Worm (Caenorhabditis elegans) whole organism, mixed stage, embryonic: ENCODE results near the gene fbxb-76.

Experiments used
- M03D4.4 ChIP-seq: sonication (generic microtip); optimal IDR thresholded peaks from 2 replicates; lab custom pipeline; 2017; ENCODE audit warnings: mild to moderate bottlenecking, missing genetic modification characterization, missing compliant biosample characterization
- bed-3 ChIP-seq: fragments of 200-800 bp; sonication (Bioruptor generic); optimal IDR thresholded peaks from 3 replicates; lab custom pipeline; 2018; ENCODE audit warnings: mild to moderate bottlenecking, missing genetic modification characterization, moderate library complexity, missing compliant biosample characterization
- blmp-1 ChIP-seq: fragments of 150-350 bp; optimal IDR thresholded peaks from 2 replicates; lab custom pipeline; 2014; ENCODE audit warnings: missing biosample characterization, missing genetic modification characterization
- ceh-39 ChIP-seq: fragments of 150-350 bp; optimal IDR thresholded peaks from 2 replicates; lab custom pipeline; 2014; ENCODE audit warnings: missing biosample characterization, missing genetic modification characterization
- ceh-43 ChIP-seq: fragments of 200-800 bp; sonication (Bioruptor generic); optimal IDR thresholded peaks from 2 replicates; lab custom pipeline; 2018; ENCODE audit warnings: mild to moderate bottlenecking, missing genetic modification characterization, moderate library complexity, missing compliant biosample characterization
- ceh-83 ChIP-seq: fragments of 200-800 bp; sonication (Bioruptor generic); optimal IDR thresholded peaks from 2 replicates; lab custom pipeline; 2018; ENCODE audit warnings: mild to moderate bottlenecking, missing genetic modification characterization, missing compliant biosample characterization
- cnd-1 ChIP-seq: fragments of 200-800 bp; sonication (Bioruptor generic); optimal IDR thresholded peaks from 2 replicates; lab custom pipeline; 2018; ENCODE audit warnings: mild to moderate bottlenecking, missing genetic modification characterization, missing compliant biosample characterization
- drap-1 ChIP-seq: fragments of 200-800 bp; sonication (Bioruptor generic); optimal IDR thresholded peaks from 3 replicates; lab custom pipeline; 2018; ENCODE audit warnings: mild to moderate bottlenecking, missing genetic modification characterization, missing compliant biosample characterization
- elt-1 ChIP-seq: sonication (generic microtip); optimal IDR thresholded peaks from 2 replicates; lab custom pipeline; 2017; ENCODE audit warnings: missing genetic modification characterization, mild to moderate bottlenecking, missing compliant biosample characterization, antibody characterized with exemption, moderate library complexity, borderline replicate concordance; ENCODE audit not compliant: insufficient read depth
- elt-3 ChIP-seq: fragments of 150-350 bp; optimal IDR thresholded peaks from 2 replicates; lab custom pipeline; 2014; ENCODE audit warnings: missing biosample characterization, missing genetic modification characterization
- flh-1 ChIP-seq: fragments of 200-800 bp; sonication (Bioruptor generic); optimal IDR thresholded peaks from 2 replicates; lab custom pipeline; 2018; ENCODE audit warnings: mild to moderate bottlenecking, missing genetic modification characterization, moderate library complexity, missing compliant biosample characterization
- ham-2 ChIP-seq: fragments of 200-800 bp; sonication (Bioruptor generic); optimal IDR thresholded peaks from 2 replicates; lab custom pipeline; 2018; ENCODE audit warnings: mild to moderate bottlenecking, missing genetic modification characterization, missing compliant biosample characterization
- hlh-1 ChIP-seq: fragments of 150-350 bp; optimal IDR thresholded peaks from 2 replicates; lab custom pipeline; 2014; ENCODE audit warnings: missing biosample characterization, missing genetic modification reagents, missing genetic modification characterization
- lin-13 ChIP-seq: fragments of 150-350 bp; optimal IDR thresholded peaks from 2 replicates; lab custom pipeline; 2014; ENCODE audit warnings: missing biosample characterization, missing genetic modification characterization
- lin-32 ChIP-seq: fragments of 200-800 bp; sonication (Bioruptor generic); optimal IDR thresholded peaks from 2 replicates; lab custom pipeline; 2018; ENCODE audit warnings: mild to moderate bottlenecking, missing genetic modification characterization, missing compliant biosample characterization
- lsy-2 ChIP-seq: fragments of 150-350 bp; optimal IDR thresholded peaks from 2 replicates; lab custom pipeline; 2014; ENCODE audit warnings: missing biosample characterization, missing genetic modification characterization
- mep-1 ChIP-seq: fragments of 150-350 bp; optimal IDR thresholded peaks from 2 replicates; lab custom pipeline; 2017; ENCODE audit warnings: missing biosample characterization, missing genetic modification reagents, missing genetic modification characterization, inconsistent platforms
- mls-2 ChIP-seq: sonication (generic microtip); optimal IDR thresholded peaks from 2 replicates; lab custom pipeline; 2016; ENCODE audit warnings: mild to moderate bottlenecking, missing genetic modification characterization, moderate library complexity, missing compliant biosample characterization
- nhr-12 ChIP-seq: fragments of 150-350 bp; optimal IDR thresholded peaks from 2 replicates; lab custom pipeline; 2014; ENCODE audit warnings: missing biosample characterization, missing genetic modification characterization
- nhr-2 ChIP-seq: fragments of 150-350 bp; optimal IDR thresholded peaks from 2 replicates; lab custom pipeline; 2014; ENCODE audit warnings: missing biosample characterization, missing genetic modification characterization
- nhr-237 ChIP-seq: fragments of 150-350 bp; optimal IDR thresholded peaks from 2 replicates; lab custom pipeline; 2014; ENCODE audit warnings: missing biosample characterization, missing genetic modification characterization
- nhr-28 ChIP-seq: fragments of 150-350 bp; optimal IDR thresholded peaks from 2 replicates; lab custom pipeline; 2014; ENCODE audit warnings: missing biosample characterization, missing genetic modification characterization
- pha-4 ChIP-seq: fragments of 150-350 bp; optimal IDR thresholded peaks from 2 replicates; lab custom pipeline; 2018; ENCODE audit warnings: missing biosample characterization, missing genetic modification reagents, missing genetic modification characterization
- sem-2 ChIP-seq: fragments of 200-800 bp; sonication (Bioruptor generic); optimal IDR thresholded peaks from 2 replicates; lab custom pipeline; 2018; ENCODE audit warnings: mild to moderate bottlenecking, missing genetic modification characterization, missing compliant biosample characterization
- sptf-1 ChIP-seq: sonication (generic microtip); optimal IDR thresholded peaks from 2 replicates; lab custom pipeline; 2017; ENCODE audit warnings: mild to moderate bottlenecking, missing genetic modification characterization, moderate library complexity, missing compliant biosample characterization
- tbx-8 ChIP-seq: fragments of 200-800 bp; sonication (Bioruptor generic); optimal IDR thresholded peaks from 2 replicates; lab custom pipeline; 2018; ENCODE audit warnings: mild to moderate bottlenecking, missing genetic modification characterization, moderate library complexity, missing compliant biosample characterization
- unc-120 ChIP-seq: sonication (generic microtip); optimal IDR thresholded peaks from 2 replicates; lab custom pipeline; 2017; ENCODE audit warnings: missing genetic modification characterization, missing compliant biosample characterization; ENCODE audit not compliant: poor library complexity, severe bottlenecking
- unc-39 ChIP-seq: fragments of 150-350 bp; optimal IDR thresholded peaks from 2 replicates; lab custom pipeline; 2014; ENCODE audit warnings: missing biosample characterization, missing genetic modification characterization
- unc-62 ChIP-seq: fragments of 150-350 bp; optimal IDR thresholded peaks from 2 replicates; lab custom pipeline; 2014; ENCODE audit warnings: missing biosample characterization, missing genetic modification reagents, missing genetic modification characterization
- zip-8 ChIP-seq: fragments of 150-350 bp; optimal IDR thresholded peaks from 2 replicates; lab custom pipeline; 2014; ENCODE audit warnings: missing biosample characterization, missing genetic modification characterization
- ztf-11 ChIP-seq: fragments of 150-350 bp; optimal IDR thresholded peaks from 2 replicates; lab custom pipeline; 2014; ENCODE audit warnings: missing biosample characterization, missing genetic modification characterization

The fbxb-76 gene

DNA sequence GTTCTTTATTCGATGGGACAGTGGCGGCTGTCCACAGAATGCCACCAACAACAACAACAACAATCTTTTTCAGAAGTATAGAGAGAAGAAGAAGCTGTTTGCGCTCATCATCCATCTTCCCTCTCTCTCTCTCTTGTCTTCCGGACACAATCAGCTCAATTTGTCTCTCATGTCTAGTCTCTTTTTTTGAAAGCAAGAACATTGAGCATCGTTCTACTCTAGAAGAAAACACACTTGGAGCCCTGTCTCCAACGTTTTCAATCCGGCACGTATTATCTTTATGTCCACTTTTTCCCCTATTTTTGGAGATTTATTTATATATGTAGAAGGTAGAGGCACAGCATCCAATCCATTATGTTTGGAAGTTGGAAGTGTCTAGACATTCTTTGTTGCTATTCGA lies 30.3 kb downstream of the fbxb-76 start:
- TF ChIP-seq elt-1 (tag; lab: Kevin White, UChicago) (no peak), mls-2 (tag; lab: Kevin White, UChicago) (no peak), nhr-2 (tag; lab: Kevin White, UChicago) (no peak), blmp-1 (tag; lab: Kevin White, UChicago) (no peak), nhr-12 (tag; lab: Kevin White, UChicago) (no peak), bed-3 (GFP tag; lab: Kevin White, UChicago) (no peak)

DNA sequence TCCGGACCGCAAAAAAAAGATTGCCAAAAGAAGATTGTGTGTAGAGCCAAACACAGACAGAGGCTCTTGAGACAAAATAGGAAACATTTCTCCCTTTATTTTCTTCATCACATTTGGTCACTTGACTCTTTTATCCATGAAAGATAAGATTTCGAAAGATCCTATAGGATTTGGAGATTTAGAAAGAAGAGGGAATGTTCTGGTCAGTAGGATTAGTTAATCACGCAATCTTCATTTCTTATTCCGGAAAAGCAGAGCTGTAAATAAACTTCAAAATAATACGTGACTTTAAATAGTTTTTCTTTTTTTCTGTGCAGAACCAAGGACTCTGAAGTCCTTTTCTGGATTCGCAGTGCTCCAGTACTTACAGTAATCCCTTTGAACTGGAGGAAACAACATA lies 31.9 kb downstream of the fbxb-76 start:
- TF ChIP-seq mls-2 (tag; lab: Kevin White, UChicago) = no peak
- TF ChIP-seq unc-62 (GFP tag; lab: Kevin White, UChicago) = no peak
- no peak for TF ChIP-seq mep-1 (tag; lab: Kevin White, UChicago)
- TF ChIP-seq ham-2 = no peak
- no peak for TF ChIP-seq blmp-1 (tag; lab: Kevin White, UChicago)
- no peak for TF ChIP-seq lsy-2
- TF ChIP-seq ceh-39 (tag; lab: Kevin White, UChicago) = no peak
- TF ChIP-seq flh-1 = no peak
- no peak for TF ChIP-seq sem-2 (GFP tag; lab: Kevin White, UChicago)
- no peak for TF ChIP-seq cnd-1 (tag; lab: Kevin White, UChicago)
- TF ChIP-seq pha-4 (tag; lab: Kevin White, UChicago) = no peak
- TF ChIP-seq unc-39 (tag; lab: Kevin White, UChicago) = no peak
- TF ChIP-seq hlh-1 = no peak
- no peak for TF ChIP-seq nhr-2 (tag; lab: Kevin White, UChicago)
- no peak for TF ChIP-seq elt-1 (tag; lab: Kevin White, UChicago)
- TF ChIP-seq M03D4.4 (tag; lab: Kevin White, UChicago) = no peak
- TF ChIP-seq ceh-83 (GFP tag; lab: Kevin White, UChicago) = no peak
- no peak for TF ChIP-seq nhr-237 (tag; lab: Kevin White, UChicago)
- no peak for TF ChIP-seq nhr-12 (tag; lab: Kevin White, UChicago)

DNA sequence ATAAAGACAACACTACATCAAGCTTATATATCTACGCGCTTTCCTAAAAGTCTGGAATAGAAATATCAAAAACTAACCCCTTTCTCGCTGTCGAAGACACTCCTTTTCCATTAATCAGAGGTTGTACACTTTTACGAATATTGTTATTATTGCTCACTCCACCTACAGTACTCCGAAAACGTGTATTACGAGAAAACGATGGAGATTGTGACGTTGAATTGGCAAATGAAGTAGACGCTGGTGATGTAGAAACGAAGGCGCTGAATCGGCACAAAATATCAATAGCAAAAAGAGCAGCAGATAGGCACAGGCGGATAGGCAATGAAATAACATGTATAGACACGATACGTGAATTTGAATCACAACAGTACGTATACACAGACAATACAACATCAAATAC lies 34.9 kb downstream of the fbxb-76 start:
- TF ChIP-seq unc-62 (GFP tag; lab: Kevin White, UChicago) = no peak
- no peak for TF ChIP-seq sem-2 (GFP tag; lab: Kevin White, UChicago)
- no peak for TF ChIP-seq lin-13
- no peak for TF ChIP-seq nhr-2 (tag; lab: Kevin White, UChicago)
- TF ChIP-seq elt-3 (tag; lab: Kevin White, UChicago) = no peak
- TF ChIP-seq hlh-1 = no peak
- TF ChIP-seq zip-8 (tag; lab: Kevin White, UChicago) = no peak
- TF ChIP-seq cnd-1 (tag; lab: Kevin White, UChicago) = no peak
- no peak for TF ChIP-seq ceh-43
- no peak for TF ChIP-seq drap-1 (GFP tag; lab: Kevin White, UChicago)
- no peak for TF ChIP-seq elt-1 (tag; lab: Kevin White, UChicago)
- TF ChIP-seq lin-32 (GFP tag; lab: Kevin White, UChicago) = no peak
- TF ChIP-seq nhr-28 = no peak
- TF ChIP-seq mep-1 (tag; lab: Kevin White, UChicago) = no peak
- TF ChIP-seq blmp-1 (tag; lab: Kevin White, UChicago) = no peak
- TF ChIP-seq bed-3 (GFP tag; lab: Kevin White, UChicago) = no peak

DNA sequence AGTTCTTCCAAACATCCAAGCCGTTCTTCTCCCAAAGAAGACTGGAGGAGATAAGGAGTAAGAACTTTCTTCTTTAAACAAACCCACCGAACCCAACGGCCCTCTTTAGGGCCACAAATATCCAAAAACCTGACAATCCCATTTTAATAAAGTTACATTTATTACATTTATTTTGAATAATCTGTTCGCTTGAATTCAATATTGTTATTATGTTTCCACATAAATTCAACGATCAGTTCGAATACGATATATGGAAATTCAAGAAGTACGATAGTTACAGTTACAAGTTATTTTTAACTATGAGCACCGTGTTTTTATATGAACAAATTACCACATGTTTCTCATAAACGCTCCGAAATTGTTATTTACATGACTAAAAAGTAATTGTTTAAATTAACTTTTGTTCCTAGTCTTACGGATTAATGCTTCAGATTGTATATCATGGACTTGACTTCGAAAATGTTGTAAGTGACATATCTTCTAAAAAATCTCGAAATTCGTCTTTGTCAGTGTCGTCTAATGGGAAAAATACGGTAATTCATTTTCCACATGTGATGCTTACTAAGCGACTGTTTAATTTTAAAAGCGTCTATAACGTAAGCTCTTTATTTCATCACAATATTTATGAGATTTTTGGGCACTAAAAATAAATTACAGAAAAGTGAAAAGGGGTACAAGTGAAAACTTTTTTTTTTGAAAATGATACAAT lies 38.3 kb downstream of the fbxb-76 start:
- TF ChIP-seq sptf-1 (tag; lab: Kevin White, UChicago) = no peak
- no peak for TF ChIP-seq hlh-1

DNA sequence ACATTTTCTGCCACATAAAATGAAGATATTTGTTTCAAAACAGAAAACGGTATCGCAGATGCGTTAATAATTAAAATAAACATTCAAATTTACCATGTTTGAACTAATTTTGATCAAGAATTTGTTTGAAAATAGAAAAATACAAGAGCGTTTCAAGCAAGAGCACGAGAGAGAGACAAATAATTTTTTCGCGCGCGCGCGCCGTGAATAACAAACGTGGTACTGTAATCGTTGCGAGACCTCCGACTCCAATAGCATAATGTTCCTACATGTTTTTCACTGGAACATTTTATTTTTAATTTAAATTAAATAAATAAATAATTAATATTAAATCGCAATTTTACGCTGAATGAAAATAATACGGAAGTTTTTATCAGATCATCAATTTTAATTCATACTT lies 42.1 kb downstream of the fbxb-76 start, which contains the start of gene F54E12.2:
TSS of gene F54E12.2 (minus strand) at position 164 of the 400 bp plus-strand sequence.
- TF ChIP-seq zip-8 (tag; lab: Kevin White, UChicago) (no peak), lin-32 (GFP tag; lab: Kevin White, UChicago) (no peak), M03D4.4 (tag; lab: Kevin White, UChicago) (no peak), unc-39 (tag; lab: Kevin White, UChicago) (no peak), blmp-1 (tag; lab: Kevin White, UChicago) (no peak), mls-2 (tag; lab: Kevin White, UChicago) (no peak), tbx-8 (GFP tag; lab: Kevin White, UChicago) (no peak), sptf-1 (tag; lab: Kevin White, UChicago) (no peak), nhr-2 (tag; lab: Kevin White, UChicago) (no peak), ztf-11 (tag; lab: Kevin White, UChicago) (no peak), unc-120 (tag; lab: Kevin White, UChicago) (no peak), unc-62 (GFP tag; lab: Kevin White, UChicago) (no peak), elt-1 (tag; lab: Kevin White, UChicago) (no peak), hlh-1 (no peak), ceh-39 (tag; lab: Kevin White, UChicago) (no peak), flh-1 (no peak), nhr-28 (no peak), ham-2 (no peak), ceh-83 (GFP tag; lab: Kevin White, UChicago) (no peak), nhr-237 (tag; lab: Kevin White, UChicago) (no peak)
- TF ChIP-seq, all 35 proteins: peak for 0
